Worm (Caenorhabditis elegans) whole organism, late embryonic: Measurements from ENCODE around the gene unc-51.

Experiments
- ceh-24 ChIP-seq: sonication (generic microtip); optimal IDR thresholded peaks from 2 replicates; lab custom pipeline; 2016; ENCODE audit warnings: mild to moderate bottlenecking, missing genetic modification characterization, missing compliant biosample characterization
- dve-1 ChIP-seq: sonication (generic microtip); optimal IDR thresholded peaks from 2 replicates; lab custom pipeline; 2017; ENCODE audit warnings: antibody characterized with exemption, mild to moderate bottlenecking, missing genetic modification characterization, missing compliant biosample characterization
- eyg-1 ChIP-seq: sonication (generic microtip); optimal IDR thresholded peaks from 2 replicates; lab custom pipeline; 2016; ENCODE audit warnings: missing genotype, missing genetic modification characterization, missing compliant biosample characterization
- fkh-10 ChIP-seq: fragments of 150-350 bp; optimal IDR thresholded peaks from 2 replicates; lab custom pipeline; 2014; ENCODE audit warnings: missing biosample characterization, missing genetic modification reagents, missing genetic modification characterization
- pqm-1 ChIP-seq: sonication (generic microtip); optimal IDR thresholded peaks from 2 replicates; lab custom pipeline; 2016; ENCODE audit warnings: missing genetic modification characterization, missing compliant biosample characterization

DNA sequence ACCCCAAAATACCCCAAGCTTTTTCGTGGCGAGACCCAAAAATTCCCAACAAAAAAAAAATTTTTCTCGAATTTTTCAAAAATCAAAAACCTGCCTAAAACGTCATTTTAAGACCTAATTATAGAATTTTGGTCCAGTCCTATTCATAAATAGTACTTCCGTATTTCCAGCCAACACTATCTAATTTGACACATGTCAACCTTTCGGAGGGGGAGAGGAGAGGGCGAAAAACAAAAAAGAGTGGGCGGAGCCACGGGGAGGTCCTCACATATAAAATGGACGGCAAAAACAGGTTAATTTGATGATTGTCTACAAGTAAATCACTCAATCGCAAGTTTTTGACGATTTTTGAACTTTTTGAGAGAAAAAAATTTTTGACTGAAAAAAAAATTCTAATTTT lies 33.0 kb upstream of the unc-51 start, which contains the start of gene Y113G7A.16:
- TF ChIP-seq pqm-1 (tag; lab: Kevin White, UChicago), result no peak
- no peak for TF ChIP-seq ceh-24 (tag; lab: Kevin White, UChicago)
- no peak for TF ChIP-seq fkh-10 (GFP tag; lab: Kevin White, UChicago)
- no peak for TF ChIP-seq eyg-1
- no peak for TF ChIP-seq dve-1
